Worm (Caenorhabditis elegans) whole organism, L4 larva: ENCODE data around the gene got-1.2.

Experiments
- D1046.2 ChIP-seq: fragments of 200-800 bp; sonication (Bioruptor generic); IDR thresholded peaks from 2 replicates; pipeline ENCODE4 v1.3.6; 2022; ENCODE audit warnings: missing genetic modification characterization, missing compliant biosample characterization
- F37D6.2 ChIP-seq: sonication (generic microtip); optimal IDR thresholded peaks from 2 replicates; lab custom pipeline; 2016; ENCODE audit warnings: mild to moderate bottlenecking, missing genetic modification characterization, missing compliant biosample characterization
- Y105C5A.15 ChIP-seq: fragments of 200-800 bp; sonication (Bioruptor generic); IDR thresholded peaks from 2 replicates; pipeline ENCODE4 v1.3.6; 2022; ENCODE audit warnings: missing genetic modification characterization, missing compliant biosample characterization
- ZK546.5 ChIP-seq, 2 experiments: sonication (generic microtip); optimal IDR thresholded peaks; 2 replicates each; lab custom pipeline; 2017; ENCODE audit warnings: missing biosample characterization in 2 of 2, missing genetic modification characterization in 2 of 2
- aha-1 ChIP-seq: fragments of 150-350 bp; peaks from one replicate; lab custom pipeline; 2014; ENCODE audit warnings: missing biosample characterization, missing genetic modification characterization
- aly-2 ChIP-seq: sonication (generic microtip); optimal IDR thresholded peaks from 2 replicates; lab custom pipeline; 2018; ENCODE audit warnings: missing biosample characterization, missing genetic modification characterization
- attf-4 ChIP-seq: sonication (generic microtip); optimal IDR thresholded peaks from 3 replicates; lab custom pipeline; 2017; ENCODE audit warnings: missing biosample characterization, missing genetic modification characterization
- ceh-20 ChIP-seq: fragments of 200-800 bp; sonication (Bioruptor generic); IDR thresholded peaks from 2 replicates; pipeline ENCODE4 v1.3.6; 2022; ENCODE audit warnings: missing genetic modification reagents, missing genetic modification characterization, missing compliant biosample characterization
- ceh-28 ChIP-seq: fragments of 150-350 bp; optimal IDR thresholded peaks from 2 replicates; lab custom pipeline; 2014; ENCODE audit warnings: missing biosample characterization, missing genetic modification reagents, missing genetic modification characterization
- ceh-32 ChIP-seq: sonication (generic microtip); optimal IDR thresholded peaks from 2 replicates; lab custom pipeline; 2016; ENCODE audit warnings: mild to moderate bottlenecking, missing genetic modification characterization, missing compliant biosample characterization; ENCODE audit not compliant: poor library complexity
- ceh-44 ChIP-seq: fragments of 200-800 bp; sonication (Bioruptor generic); IDR thresholded peaks from 2 replicates; pipeline ENCODE4 v1.3.6; 2022; ENCODE audit warnings: missing genetic modification reagents, missing genetic modification characterization, missing compliant biosample characterization
- ceh-62 ChIP-seq: sonication (generic microtip); optimal IDR thresholded peaks from 2 replicates; lab custom pipeline; 2017; ENCODE audit warnings: missing biosample characterization, missing genetic modification characterization
- ceh-82 ChIP-seq: sonication (generic microtip); optimal IDR thresholded peaks from 2 replicates; lab custom pipeline; 2017; ENCODE audit warnings: missing biosample characterization, missing genetic modification characterization
- ces-1 ChIP-seq: fragments of 150-350 bp; sonication (generic microtip); optimal IDR thresholded peaks from 4 replicates; lab custom pipeline; 2014; ENCODE audit warnings: missing biosample characterization, missing genetic modification reagents, missing genetic modification characterization
- ctbp-1 ChIP-seq: fragments of 200-800 bp; sonication (Bioruptor generic); IDR thresholded peaks from 2 replicates; pipeline ENCODE4 v1.3.6; 2022; ENCODE audit warnings: missing genetic modification reagents, missing genetic modification characterization, missing compliant biosample characterization
- dmd-6 ChIP-seq: fragments of 200-800 bp; sonication (Bioruptor generic); IDR thresholded peaks from 2 replicates; pipeline ENCODE4 v1.3.6; 2022; ENCODE audit warnings: missing genetic modification reagents, missing genetic modification characterization, missing compliant biosample characterization
- dmd-8 ChIP-seq: fragments of 200-800 bp; sonication (Bioruptor generic); IDR thresholded peaks from 2 replicates; pipeline ENCODE4 v1.3.6; 2022; ENCODE audit warnings: missing genetic modification characterization, missing compliant biosample characterization
- fkh-10 ChIP-seq: fragments of 150-350 bp; optimal IDR thresholded peaks from 2 replicates; lab custom pipeline; 2014; ENCODE audit warnings: missing biosample characterization, missing genetic modification reagents, missing genetic modification characterization
- hmg-1.1 ChIP-seq: fragments of 200-800 bp; sonication (Bioruptor generic); IDR thresholded peaks from 2 replicates; pipeline ENCODE4 v1.3.6; 2022; ENCODE audit warnings: missing genetic modification reagents, missing genetic modification characterization, missing compliant biosample characterization
- jun-1 ChIP-seq: fragments of 150-350 bp; optimal IDR thresholded peaks from 2 replicates; lab custom pipeline; 2014; ENCODE audit warnings: missing biosample characterization, missing genetic modification reagents, missing genetic modification characterization
- lin-1 ChIP-seq: fragments of 200-800 bp; sonication (Bioruptor generic); IDR thresholded peaks from 2 replicates; pipeline ENCODE4 v1.3.6; 2022; ENCODE audit warnings: missing genetic modification reagents, missing genetic modification characterization, missing compliant biosample characterization
- lin-15B ChIP-seq: fragments of 150-350 bp; sonication (generic microtip); optimal IDR thresholded peaks from 3 replicates; lab custom pipeline; 2014; ENCODE audit warnings: missing biosample characterization, missing genetic modification characterization
- lin-29 ChIP-seq: fragments of 200-800 bp; sonication (Bioruptor generic); IDR thresholded peaks from 2 replicates; pipeline ENCODE4 v1.3.6; 2022; ENCODE audit warnings: missing genetic modification reagents, missing genetic modification characterization, missing compliant biosample characterization
- lir-3 ChIP-seq: sonication (generic microtip); optimal IDR thresholded peaks from 2 replicates; lab custom pipeline; 2016; ENCODE audit warnings: mild to moderate bottlenecking, missing genetic modification characterization, missing compliant biosample characterization
- mdl-1 ChIP-seq, 2 experiments: fragments of 150-350 bp in 1 of 2; sonication (generic microtip) in 1 of 2; optimal IDR thresholded peaks; 2 replicates each; lab custom pipeline; 2014 to 2017; ENCODE audit warnings: missing biosample characterization in 2 of 2, missing genetic modification characterization in 2 of 2
- nhr-102 ChIP-seq: sonication (generic microtip); optimal IDR thresholded peaks from 2 replicates; lab custom pipeline; 2016; ENCODE audit warnings: mild to moderate bottlenecking, missing genetic modification characterization, moderate library complexity, missing compliant biosample characterization
- nhr-25 ChIP-seq: sonication (generic microtip); optimal IDR thresholded peaks from 2 replicates; lab custom pipeline; 2017; ENCODE audit warnings: missing genetic modification characterization, mild to moderate bottlenecking, missing compliant biosample characterization, antibody characterized with exemption, moderate library complexity, borderline replicate concordance; ENCODE audit not compliant: insufficient read depth
- nhr-28 ChIP-seq: fragments of 150-350 bp; optimal IDR thresholded peaks from 2 replicates; lab custom pipeline; 2014; ENCODE audit warnings: missing biosample characterization, missing genetic modification characterization
- nhr-48 ChIP-seq: sonication (generic microtip); optimal IDR thresholded peaks from 2 replicates; lab custom pipeline; 2016; ENCODE audit warnings: mild to moderate bottlenecking, missing genetic modification characterization, missing compliant biosample characterization
- rbr-2 ChIP-seq: sonication (generic microtip); optimal IDR thresholded peaks from 2 replicates; lab custom pipeline; 2016; ENCODE audit warnings: missing genotype, missing genetic modification characterization, missing compliant biosample characterization
- saeg-2 ChIP-seq: fragments of 200-800 bp; sonication (Bioruptor generic); IDR thresholded peaks from 2 replicates; pipeline ENCODE4 v1.3.6; 2022; ENCODE audit warnings: missing genetic modification reagents, missing genetic modification characterization, missing compliant biosample characterization
- set-16 ChIP-seq: fragments of 200-800 bp; sonication (Bioruptor generic); IDR thresholded peaks from 2 replicates; pipeline ENCODE4 v1.3.6; 2022; ENCODE audit warnings: missing genetic modification reagents, missing genetic modification characterization, missing compliant biosample characterization
- snpc-1.2 ChIP-seq: fragments of 200-800 bp; sonication (Bioruptor generic); IDR thresholded peaks from 2 replicates; pipeline ENCODE4 v1.3.6; 2022; ENCODE audit warnings: missing genetic modification reagents, missing genetic modification characterization, missing compliant biosample characterization
- snpc-4 ChIP-seq: fragments of 150-350 bp; optimal IDR thresholded peaks from 2 replicates; lab custom pipeline; 2014; ENCODE audit warnings: missing biosample characterization, missing genetic modification characterization
- tra-1 ChIP-seq: fragments of 200-800 bp; sonication (Bioruptor generic); IDR thresholded peaks from 2 replicates; pipeline ENCODE4 v1.3.6; 2022; ENCODE audit warnings: missing genetic modification reagents, missing genetic modification characterization, missing compliant biosample characterization
- unc-130 ChIP-seq: sonication (generic microtip); optimal IDR thresholded peaks from 2 replicates; lab custom pipeline; 2016; ENCODE audit warnings: missing genetic modification reagents, missing genetic modification characterization, missing compliant biosample characterization
- unc-62 ChIP-seq, 3 experiments: fragments of 150-350 bp in 1 of 3; sonication (generic microtip); optimal IDR thresholded peaks in 2 of 3; peaks in 1 of 3; 1 replicate in 1 of 3; 2 replicates in 2 of 3; lab custom pipeline; 2014 to 2017; ENCODE audit warnings: missing biosample characterization in 3 of 3, missing genetic modification characterization in 3 of 3, missing genetic modification reagents in 3 of 3, missing genotype in 1 of 3
- zag-1 ChIP-seq: fragments of 150-350 bp; optimal IDR thresholded peaks from 2 replicates; lab custom pipeline; 2014; ENCODE audit warnings: missing biosample characterization, missing genetic modification characterization

The got-1.2 gene

ce11 chrX:16770398-16770797, 22.5 kb downstream of the got-1.2 start, which contains the start of gene mct-6:
Gene mct-6 (minus strand): TSS chrX:16770498.
- no peak for TF ChIP-seq lin-29
- no peak for TF ChIP-seq tra-1 (GFP tag; lab: Robert Waterston, UW)
- no peak for TF ChIP-seq nhr-28 (tag; lab: Kevin White, UChicago)
- TF ChIP-seq ceh-82 (tag; lab: Kevin White, UChicago) = no peak
- no peak for TF ChIP-seq lin-1 (GFP tag; lab: Robert Waterston, UW)
- no peak for TF ChIP-seq fkh-10 (GFP tag; lab: Kevin White, UChicago)
- no peak for TF ChIP-seq ces-1 (GFP tag; lab: Kevin White, UChicago)

- TF ChIP-seq ceh-20 (GFP tag; lab: Robert Waterston, UW) (no peak), ceh-28 (no peak), hmg-1.1 (GFP tag; lab: Robert Waterston, UW) (no peak), aha-1 (tag; lab: Kevin White, UChicago) (no peak), nhr-25 (tag; lab: Kevin White, UChicago) (no peak), ctbp-1 (GFP tag; lab: Robert Waterston, UW) (no peak), lir-3 (tag; lab: Kevin White, UChicago) (no peak), set-16 (GFP tag; lab: Robert Waterston, UW) (no peak), attf-4 (tag; lab: Kevin White, UChicago) (no peak), mdl-1 (tag; optimal IDR thresholded peaks at IDR 0.05; lab: Kevin White, UChicago) (no peak), Y105C5A.15 (GFP tag; lab: Robert Waterston, UW) (no peak), nhr-102 (tag; lab: Kevin White, UChicago) (no peak), dmd-6 (GFP tag; lab: Robert Waterston, UW) (no peak), ZK546.5 (tag; optimal IDR thresholded peaks at IDR 0.05; lab: Kevin White, UChicago) (no peak), saeg-2 (GFP tag; lab: Robert Waterston, UW) (no peak), snpc-4 (tag; lab: Kevin White, UChicago) (no peak), ceh-62 (tag; lab: Kevin White, UChicago) (no peak), zag-1 (tag; lab: Kevin White, UChicago) (no peak)
- TF ChIP-seq, all 104 proteins: peak for 0
These were observed 30.4 kb downstream of the got-1.2 start, which contains the start of gene C10E2.1 for ce11 chrX:16762529-16762928. Gene C10E2.1 (plus strand): TSS chrX:16762829.

ce11 chrX:16754474-16754873, 38.5 kb downstream of the got-1.2 start, which contains the start of gene C10E2.5:
Gene C10E2.5 (minus strand): TSS chrX:16754574.
- TF ChIP-seq rbr-2 (no peak), unc-130 (GFP tag; lab: Kevin White, UChicago) (no peak), hmg-1.1 (GFP tag; lab: Robert Waterston, UW) (no peak), lin-1 (GFP tag; lab: Robert Waterston, UW) (no peak), jun-1 (no peak), snpc-4 (tag; lab: Kevin White, UChicago) (no peak), snpc-1.2 (GFP tag; lab: Robert Waterston, UW) (no peak), dmd-8 (GFP tag; lab: Robert Waterston, UW) (no peak), D1046.2 (GFP tag; lab: Robert Waterston, UW) (no peak), F37D6.2 (no peak), ceh-44 (GFP tag; lab: Robert Waterston, UW) (no peak), nhr-48 (tag; lab: Kevin White, UChicago) (no peak), lin-15B (tag; lab: Kevin White, UChicago) (no peak), dmd-6 (GFP tag; lab: Robert Waterston, UW) (no peak), aly-2 (tag; lab: Kevin White, UChicago) (no peak)
- TF ChIP-seq, all 104 proteins: peak for 0

ce11 chrX:16752196-16752595, 40.7 kb downstream of the got-1.2 start:
- peak in 1 of 2 experiments; percentile 92 for TF ChIP-seq unc-62 (GFP tag; optimal IDR thresholded peaks at IDR 0.05 in 1 of 2; lab: Kevin White, UChicago)
- no peak for TF ChIP-seq unc-62 (tag; optimal IDR thresholded peaks at IDR 0.05; lab: Kevin White, UChicago)
- no peak for TF ChIP-seq ceh-32 (tag; lab: Kevin White, UChicago)
